Worm (Caenorhabditis elegans): ENCODE measurements around the gene C12D5.9.

Gene C12D5.9

ce11 chrV:7649963-7650362 is 39.8 kb downstream of the C12D5.9 start:
- TF ChIP-seq nhr-11 (tag; optimal IDR thresholded peaks at IDR 0.05): no peak
- TF ChIP-seq nhr-21 (tag; optimal IDR thresholded peaks at IDR 0.05): no peak
- TF ChIP-seq unc-55 (GFP tag; optimal IDR thresholded peaks at IDR 0.05): no peak
- TF ChIP-seq C34F6.9 (tag; optimal IDR thresholded peaks at IDR 0.05): no peak
- TF ChIP-seq crh-2 (tag; optimal IDR thresholded peaks at IDR 0.05): no peak
- TF ChIP-seq lin-13 (GFP tag; optimal IDR thresholded peaks at IDR 0.05): no peak
- no peak for TF ChIP-seq nhr-10 (tag; optimal IDR thresholded peaks at IDR 0.05)
- TF ChIP-seq ztf-11 (tag; optimal IDR thresholded peaks at IDR 0.05): no peak

- TF ChIP-seq nhr-129 (tag; optimal IDR thresholded peaks at IDR 0.05): no peak
- no peak for TF ChIP-seq unc-55 (GFP tag; optimal IDR thresholded peaks at IDR 0.05)
- TF ChIP-seq ceh-16 (tag; optimal IDR thresholded peaks at IDR 0.05): no peak
- TF ChIP-seq nhr-25 (tag; optimal IDR thresholded peaks at IDR 0.05): no peak
- no peak for TF ChIP-seq aly-2 (tag; optimal IDR thresholded peaks at IDR 0.05)
- TF ChIP-seq ama-1 (optimal IDR thresholded peaks at IDR 0.05): no peak
- TF ChIP-seq unc-39 (tag; optimal IDR thresholded peaks at IDR 0.05): no peak
- no peak for TF ChIP-seq ZK546.5 (tag; optimal IDR thresholded peaks at IDR 0.05)
- no peak for TF ChIP-seq unc-62 (GFP tag; optimal IDR thresholded peaks at IDR 0.05)
- no peak for TF ChIP-seq nhr-237 (tag; optimal IDR thresholded peaks at IDR 0.05)
- no peak for TF ChIP-seq egl-27 (tag; optimal IDR thresholded peaks at IDR 0.05)
- TF ChIP-seq gmeb-1 (tag; optimal IDR thresholded peaks at IDR 0.05): no peak
- TF ChIP-seq sma-9 (GFP tag; optimal IDR thresholded peaks at IDR 0.05): no peak
- TF ChIP-seq sma-9 (tag; optimal IDR thresholded peaks at IDR 0.05): no peak
- no peak for TF ChIP-seq snpc-4 (tag; optimal IDR thresholded peaks at IDR 0.05)
- TF ChIP-seq nhr-12 (tag; optimal IDR thresholded peaks at IDR 0.05): no peak
- TF ChIP-seq lsy-2 (tag; optimal IDR thresholded peaks at IDR 0.05): no peak
- TF ChIP-seq nhr-21 (tag; optimal IDR thresholded peaks at IDR 0.05): no peak
- no peak for TF ChIP-seq mdl-1 (tag; optimal IDR thresholded peaks at IDR 0.05)
Observed at ce11 chrV:7647147-7647546, 42.6 kb downstream of the C12D5.9 start.

ce11 chrV:7645454-7645853 is 44.3 kb downstream of the C12D5.9 start, which contains the start of gene str-47:
str-47 (plus strand) TSS chrV:7645754.
- no peak for TF ChIP-seq alr-1 (tag; optimal IDR thresholded peaks at IDR 0.05)
- TF ChIP-seq elt-3 (tag; optimal IDR thresholded peaks at IDR 0.05): no peak
- TF ChIP-seq sma-3 (GFP tag; optimal IDR thresholded peaks at IDR 0.05): no peak
- TF ChIP-seq ZK546.5 (tag; optimal IDR thresholded peaks at IDR 0.05): no peak
- no peak for TF ChIP-seq nhr-25 (tag; optimal IDR thresholded peaks at IDR 0.05)
- TF ChIP-seq gmeb-1 (tag; optimal IDR thresholded peaks at IDR 0.05): no peak
- TF ChIP-seq unc-39 (tag; optimal IDR thresholded peaks at IDR 0.05): no peak
- TF ChIP-seq aly-2 (tag; optimal IDR thresholded peaks at IDR 0.05): no peak
- TF ChIP-seq crh-2 (tag; optimal IDR thresholded peaks at IDR 0.05): no peak
- no peak for TF ChIP-seq zag-1 (tag; optimal IDR thresholded peaks at IDR 0.05)
- TF ChIP-seq sma-9 (GFP tag; optimal IDR thresholded peaks at IDR 0.05): no peak
- TF ChIP-seq sma-9 (tag; optimal IDR thresholded peaks at IDR 0.05): no peak
- no peak for TF ChIP-seq dmd-4 (tag; optimal IDR thresholded peaks at IDR 0.05)
- no peak for TF ChIP-seq unc-62 (GFP tag; optimal IDR thresholded peaks at IDR 0.05)
- TF ChIP-seq nhr-6 (tag; optimal IDR thresholded peaks at IDR 0.05): no peak
- no peak for TF ChIP-seq ceh-16 (tag; optimal IDR thresholded peaks at IDR 0.05)
- no peak for TF ChIP-seq R02D3.7 (tag; optimal IDR thresholded peaks at IDR 0.05)

- no peak for TF ChIP-seq nhr-12 (tag; optimal IDR thresholded peaks at IDR 0.05)
- no peak for TF ChIP-seq nhr-11 (tag; optimal IDR thresholded peaks at IDR 0.05)
- no peak for TF ChIP-seq elt-3 (tag; optimal IDR thresholded peaks at IDR 0.05)
- TF ChIP-seq peb-1 (tag; optimal IDR thresholded peaks at IDR 0.05): no peak
- TF ChIP-seq alr-1 (tag; optimal IDR thresholded peaks at IDR 0.05): no peak
- TF ChIP-seq skn-1 (tag; optimal IDR thresholded peaks at IDR 0.05): no peak
- TF ChIP-seq nhr-21 (tag; optimal IDR thresholded peaks at IDR 0.05): no peak
- no peak for TF ChIP-seq sma-9 (GFP tag; optimal IDR thresholded peaks at IDR 0.05)
- TF ChIP-seq sma-9 (tag; optimal IDR thresholded peaks at IDR 0.05): no peak
- TF ChIP-seq nhr-77 (tag; optimal IDR thresholded peaks at IDR 0.05): no peak
- no peak for TF ChIP-seq nhr-10 (tag; optimal IDR thresholded peaks at IDR 0.05)
- TF ChIP-seq mab-5 (tag; optimal IDR thresholded peaks at IDR 0.05): no peak
- TF ChIP-seq lin-13 (GFP tag; optimal IDR thresholded peaks at IDR 0.05): no peak
- no peak for TF ChIP-seq nhr-23 (tag; optimal IDR thresholded peaks at IDR 0.05)
- TF ChIP-seq mdl-1 (tag; optimal IDR thresholded peaks at IDR 0.05): no peak
- TF ChIP-seq egl-27 (tag; optimal IDR thresholded peaks at IDR 0.05): no peak
- no peak for TF ChIP-seq unc-62 (GFP tag; optimal IDR thresholded peaks at IDR 0.05)
Observed at ce11 chrV:7643416-7643815, 46.4 kb downstream of the C12D5.9 start, which contains the start of gene F07C4.11. F07C4.11 (minus strand) TSS chrV:7643516.
